Worm (Caenorhabditis elegans): ENCODE data around the gene C32B5.13.

DNA sequence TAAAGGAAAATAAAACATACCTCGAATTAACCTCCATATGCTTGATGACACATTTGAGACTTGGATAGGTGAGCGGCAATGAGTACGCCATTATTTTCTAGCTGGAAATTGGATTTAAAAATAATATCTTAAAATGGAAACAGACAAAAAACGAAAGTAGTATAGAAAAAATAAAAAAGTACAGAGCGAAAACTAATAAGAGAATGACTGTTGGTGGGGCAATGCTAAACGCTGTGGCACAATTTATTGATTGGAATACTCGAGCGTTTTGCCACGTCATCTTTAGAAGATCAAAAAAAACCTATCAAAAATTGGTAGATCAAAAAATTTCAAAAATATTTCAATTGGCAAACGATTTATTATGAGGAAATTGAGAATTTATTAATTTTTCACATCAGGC is 13.8 kb downstream of the C32B5.13 start, which contains the start of gene fbxc-32:
- TF ChIP-seq dve-1 (tag; optimal IDR thresholded peaks at IDR 0.05; ENCODE audit: insufficient read depth) (no peak), madf-9 (GFP tag; conservative IDR thresholded peaks at IDR 0.05) (no peak), jun-1 (tag; optimal IDR thresholded peaks at IDR 0.05) (no peak), dpl-1 (GFP tag; optimal IDR thresholded peaks at IDR 0.05) (no peak), fkh-10 (GFP tag; optimal IDR thresholded peaks at IDR 0.05) (no peak), lsy-2 (tag; optimal IDR thresholded peaks at IDR 0.05) (no peak)

All from whole organism, L4 larva.